Fruit fly (Drosophila melanogaster) whole organism, pupa: ENCODE measurements around the gene CG7214.

Source experiments
- CG10348 ChIP-seq: fragments of 200-800 bp; sonication (Bioruptor generic); IDR thresholded peaks from 2 replicates; pipeline ENCODE4 v1.3.6; 2022; ENCODE audit warnings: missing biosample characterization, missing genetic modification characterization
- CG12605 ChIP-seq: fragments of 200-800 bp; sonication (Bioruptor generic); IDR thresholded peaks from 2 replicates; pipeline ENCODE4 v1.3.6; 2022; ENCODE audit warnings: missing biosample characterization, missing genetic modification characterization
- CG13204 ChIP-seq: fragments of 200-800 bp; sonication (Bioruptor generic); optimal IDR thresholded peaks from 2 replicates; lab custom pipeline; 2018; ENCODE audit warnings: missing biosample characterization, mild to moderate bottlenecking, missing genetic modification characterization, moderate library complexity
- CG14655 ChIP-seq: fragments of 200-800 bp; sonication (Bioruptor generic); optimal IDR thresholded peaks from 3 replicates; lab custom pipeline; 2017; ENCODE audit warnings: mild to moderate bottlenecking, missing biosample characterization, missing genetic modification reagents, missing genetic modification characterization
- CG15710 ChIP-seq: fragments of 200-800 bp; sonication (Bioruptor generic); optimal IDR thresholded peaks from 2 replicates; lab custom pipeline; 2018; ENCODE audit warnings: missing biosample characterization, mild to moderate bottlenecking, missing genetic modification characterization, moderate library complexity
- CG17806 ChIP-seq: fragments of 200-800 bp; sonication (Bioruptor generic); optimal IDR thresholded peaks from 2 replicates; lab custom pipeline; 2018; ENCODE audit warnings: missing biosample characterization, mild to moderate bottlenecking, missing genetic modification characterization, moderate library complexity
- CG32121 ChIP-seq: fragments of 200-800 bp; sonication (Bioruptor generic); IDR thresholded peaks from 2 replicates; pipeline ENCODE4 v1.3.6; 2022; ENCODE audit warnings: missing biosample characterization, missing genetic modification characterization
- CG34367 ChIP-seq: fragments of 200-800 bp; sonication (Bioruptor generic); optimal IDR thresholded peaks from 2 replicates; lab custom pipeline; 2018; ENCODE audit warnings: missing biosample characterization, mild to moderate bottlenecking, missing genetic modification characterization
- CG4496 ChIP-seq: fragments of 200-800 bp; sonication (Bioruptor generic); IDR thresholded peaks from 3 replicates; pipeline ENCODE4 v1.3.6; 2022; ENCODE audit warnings: missing biosample characterization, missing genetic modification characterization
- CG8159 ChIP-seq: fragments of 200-800 bp; sonication (Bioruptor generic); optimal IDR thresholded peaks from 3 replicates; lab custom pipeline; 2018; ENCODE audit warnings: missing biosample characterization, mild to moderate bottlenecking, missing genetic modification characterization, moderate library complexity
- CG8301 ChIP-seq: fragments of 200-800 bp; sonication (Bioruptor generic); optimal IDR thresholded peaks from 2 replicates; lab custom pipeline; 2018; ENCODE audit warnings: missing biosample characterization, mild to moderate bottlenecking, missing genetic modification characterization
- CG9948 ChIP-seq: fragments of 200-800 bp; sonication (Bioruptor generic); optimal IDR thresholded peaks from 2 replicates; lab custom pipeline; 2018; ENCODE audit warnings: missing biosample characterization, mild to moderate bottlenecking, missing genetic modification characterization, moderate library complexity
- D1 ChIP-seq: fragments of 200-800 bp; sonication (Bioruptor generic); optimal IDR thresholded peaks from 2 replicates; lab custom pipeline; 2018; ENCODE audit warnings: missing biosample characterization, mild to moderate bottlenecking, missing genetic modification characterization, moderate library complexity
- EcR ChIP-seq: fragments of 200-800 bp; sonication (Bioruptor generic); optimal IDR thresholded peaks from 3 replicates; lab custom pipeline; 2019; ENCODE audit warnings: missing biosample characterization, missing genetic modification characterization, mild to moderate bottlenecking, moderate library complexity, missing genetic modification reagents
- Ets98B ChIP-seq: fragments of 200-800 bp; sonication (Bioruptor generic); IDR thresholded peaks from 2 replicates; pipeline ENCODE4 v1.3.6; 2022; ENCODE audit warnings: missing biosample characterization, missing genetic modification characterization
- Pif1A ChIP-seq: fragments of 200-800 bp; sonication (Bioruptor generic); optimal IDR thresholded peaks from 3 replicates; lab custom pipeline; 2016; ENCODE audit warnings: missing biosample characterization, missing genetic modification characterization
- Pif1B ChIP-seq: fragments of 200-800 bp; sonication (Bioruptor generic); optimal IDR thresholded peaks from 3 replicates; lab custom pipeline; 2016; ENCODE audit warnings: missing biosample characterization, missing genetic modification characterization
- Snoo ChIP-seq: fragments of 200-800 bp; sonication (Bioruptor generic); optimal IDR thresholded peaks from 3 replicates; lab custom pipeline; 2017; ENCODE audit warnings: missing biosample characterization, mild to moderate bottlenecking, missing genetic modification characterization, inconsistent platforms
- fd96Ca ChIP-seq: fragments of 200-800 bp; sonication (Bioruptor generic); IDR thresholded peaks from 3 replicates; pipeline ENCODE4 v1.3.6; 2022; ENCODE audit warnings: missing biosample characterization, missing genetic modification characterization
- gl ChIP-seq: fragments of 200-800 bp; sonication (Bioruptor generic); optimal IDR thresholded peaks from 2 replicates; lab custom pipeline; 2018; ENCODE audit warnings: missing biosample characterization, mild to moderate bottlenecking, missing genetic modification characterization
- rn ChIP-seq: fragments of 200-800 bp; sonication (Bioruptor generic); IDR thresholded peaks from 2 replicates; pipeline ENCODE4 v1.3.6; 2022; ENCODE audit warnings: missing biosample characterization, missing genetic modification characterization

The CG7214 gene

DNA sequence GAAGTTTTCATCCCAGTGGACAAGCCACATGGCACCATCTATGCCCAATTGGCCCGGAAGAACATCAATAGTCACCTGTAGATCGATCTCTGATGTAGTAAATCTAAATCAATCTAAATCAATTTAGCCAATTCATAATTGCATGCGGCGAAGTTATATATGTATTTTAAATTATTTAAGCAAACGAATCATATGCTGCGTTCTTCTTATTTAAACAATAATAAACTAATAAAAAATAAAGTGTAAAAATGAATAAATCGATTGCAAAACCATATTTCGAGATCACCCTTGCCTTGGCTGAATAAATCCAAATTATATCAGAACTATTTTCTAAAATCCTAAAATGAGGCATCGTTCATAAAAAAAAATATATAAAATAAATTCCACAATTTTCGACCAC lies 36.5 kb upstream of the CG7214 start, which contains the start of gene CG7164:
TSS of gene CG7164 (plus strand) at position 301 of the 400 bp plus-strand sequence.
- TF ChIP-seq CG4496 (GFP tag; lab: Robert Waterston, UW) = no peak
- TF ChIP-seq Ets98B = no peak
- TF ChIP-seq CG17806 (tag; lab: Kevin White, UChicago) = no peak
- no peak for TF ChIP-seq CG12605 (GFP tag; lab: Robert Waterston, UW)
- TF ChIP-seq gl = no peak
- TF ChIP-seq rn = no peak
- TF ChIP-seq CG8159 (tag; lab: Kevin White, UChicago) = no peak
- TF ChIP-seq Pif1B (GFP tag; lab: Kevin White, UChicago) = no peak
- TF ChIP-seq CG15710 (tag; lab: Kevin White, UChicago) = no peak
- no peak for TF ChIP-seq EcR
- TF ChIP-seq CG32121 (GFP tag; lab: Robert Waterston, UW) = no peak

DNA sequence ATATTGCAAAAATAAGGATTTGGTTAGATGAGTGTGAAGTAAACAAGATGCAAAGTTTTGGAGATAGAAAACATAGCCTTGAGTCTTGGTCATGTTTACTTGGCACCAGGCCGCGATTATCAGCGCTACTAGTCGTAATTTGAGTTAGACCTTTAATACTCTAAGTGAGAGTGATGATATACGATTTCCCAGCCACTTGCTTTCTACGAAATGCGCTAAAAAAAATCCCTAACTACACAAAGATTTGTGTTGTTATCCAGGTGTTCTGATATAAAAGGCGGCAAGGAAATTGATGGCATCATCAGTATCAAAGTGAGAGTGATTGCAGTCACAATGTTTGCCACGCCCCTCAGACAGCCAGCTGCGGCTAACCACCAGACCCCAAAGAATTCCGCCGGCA lies 35.1 kb upstream of the CG7214 start, which contains the start of gene Uro:
TSS of gene Uro (plus strand) at position 301 of the 400 bp plus-strand sequence.
- TF ChIP-seq EcR (no peak), rn (no peak), CG9948 (tag; lab: Kevin White, UChicago) (no peak), Snoo (tag; lab: Kevin White, UChicago) (no peak), CG15710 (tag; lab: Kevin White, UChicago) (no peak), CG13204 (GFP tag; lab: Kevin White, UChicago) (no peak), gl (no peak), CG34367 (tag; lab: Kevin White, UChicago) (no peak), CG17806 (tag; lab: Kevin White, UChicago) (no peak), Pif1A (GFP tag; lab: Kevin White, UChicago) (no peak), D1 (tag; lab: Kevin White, UChicago) (no peak), Ets98B (no peak), CG32121 (GFP tag; lab: Robert Waterston, UW) (no peak), CG14655 (GFP tag; lab: Kevin White, UChicago) (no peak), CG4496 (GFP tag; lab: Robert Waterston, UW) (no peak)

DNA sequence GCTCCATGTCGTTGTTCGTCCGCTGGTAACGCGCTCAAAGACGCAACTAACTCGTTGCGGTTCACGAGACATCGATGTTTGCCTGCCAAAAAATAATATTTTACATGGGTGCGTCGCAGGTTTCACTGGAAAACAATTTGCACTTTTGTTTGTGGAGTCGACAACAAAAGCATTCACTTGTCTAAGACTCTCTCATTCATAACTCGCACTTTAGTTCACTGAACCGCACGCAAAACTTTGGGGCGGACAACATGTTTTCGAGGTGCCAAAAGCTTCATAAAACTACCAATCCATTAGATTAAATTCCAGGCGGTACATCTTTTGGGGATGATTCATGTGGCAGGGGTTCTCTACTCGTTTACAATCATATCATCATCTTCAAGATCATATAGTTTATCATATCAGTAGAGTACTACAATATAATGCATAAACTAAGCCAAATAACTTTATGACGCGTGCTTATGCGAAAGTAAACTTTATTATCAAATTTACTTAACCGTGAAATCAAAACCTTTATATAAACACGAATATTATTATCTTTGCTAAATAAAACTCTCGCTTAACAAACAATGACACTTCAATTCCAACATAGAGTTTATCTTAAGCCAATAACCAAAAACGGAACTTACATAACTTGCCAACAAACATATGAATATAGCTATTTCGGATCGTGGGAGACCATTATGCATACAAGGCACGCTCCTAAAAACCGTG lies 33.5 kb upstream of the CG7214 start, which contains the start of gene CG7179:
TSS of gene CG7179 (minus strand) at position 51 of the 714 bp plus-strand sequence.
- no peak for TF ChIP-seq gl
- no peak for TF ChIP-seq CG12605 (GFP tag; lab: Robert Waterston, UW)
- no peak for TF ChIP-seq CG9948 (tag; lab: Kevin White, UChicago)
- TF ChIP-seq CG8301 (tag; lab: Kevin White, UChicago) = no peak
- TF ChIP-seq Ets98B = no peak
- no peak for TF ChIP-seq CG32121 (GFP tag; lab: Robert Waterston, UW)
- TF ChIP-seq CG8159 (tag; lab: Kevin White, UChicago) = no peak
- TF ChIP-seq CG34367 (tag; lab: Kevin White, UChicago) = no peak
- no peak for TF ChIP-seq fd96Ca (GFP tag; lab: Robert Waterston, UW)
- TF ChIP-seq CG4496 (GFP tag; lab: Robert Waterston, UW) = no peak
- TF ChIP-seq CG13204 (GFP tag; lab: Kevin White, UChicago) = no peak
- TF ChIP-seq CG17806 (tag; lab: Kevin White, UChicago) = no peak
- TF ChIP-seq D1 (tag; lab: Kevin White, UChicago) = no peak
- TF ChIP-seq CG10348 (GFP tag; lab: Robert Waterston, UW) = no peak
- TF ChIP-seq, all 21 proteins: peak for 0

DNA sequence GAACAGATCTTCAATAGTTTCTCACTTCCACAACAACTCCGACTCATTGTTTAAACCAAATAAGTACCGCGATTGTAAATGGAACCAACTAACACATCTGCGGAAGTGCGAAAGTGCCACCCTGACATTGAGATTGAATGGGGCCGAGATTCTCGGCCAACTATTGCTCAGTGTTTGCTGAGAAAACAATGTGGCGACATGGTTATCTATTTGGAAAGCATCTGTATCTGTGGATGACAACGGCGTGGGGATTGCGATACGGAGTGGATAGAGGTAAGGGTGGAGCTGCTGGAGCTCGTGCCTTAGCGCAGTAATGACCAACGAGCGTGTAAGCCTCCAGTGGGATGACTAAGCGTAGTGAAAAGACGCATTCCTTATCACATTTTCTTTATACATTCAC lies 30.6 kb upstream of the CG7214 start:
- TF ChIP-seq Pif1A (GFP tag; lab: Kevin White, UChicago) (no peak), gl (no peak), rn (no peak), CG10348 (GFP tag; lab: Robert Waterston, UW) (no peak), CG12605 (GFP tag; lab: Robert Waterston, UW) (no peak), CG32121 (GFP tag; lab: Robert Waterston, UW) (no peak), CG13204 (GFP tag; lab: Kevin White, UChicago) (no peak), Snoo (tag; lab: Kevin White, UChicago) (no peak), CG4496 (GFP tag; lab: Robert Waterston, UW) (no peak), fd96Ca (GFP tag; lab: Robert Waterston, UW) (no peak), Pif1B (GFP tag; lab: Kevin White, UChicago) (no peak), EcR (no peak), CG9948 (tag; lab: Kevin White, UChicago) (no peak)

DNA sequence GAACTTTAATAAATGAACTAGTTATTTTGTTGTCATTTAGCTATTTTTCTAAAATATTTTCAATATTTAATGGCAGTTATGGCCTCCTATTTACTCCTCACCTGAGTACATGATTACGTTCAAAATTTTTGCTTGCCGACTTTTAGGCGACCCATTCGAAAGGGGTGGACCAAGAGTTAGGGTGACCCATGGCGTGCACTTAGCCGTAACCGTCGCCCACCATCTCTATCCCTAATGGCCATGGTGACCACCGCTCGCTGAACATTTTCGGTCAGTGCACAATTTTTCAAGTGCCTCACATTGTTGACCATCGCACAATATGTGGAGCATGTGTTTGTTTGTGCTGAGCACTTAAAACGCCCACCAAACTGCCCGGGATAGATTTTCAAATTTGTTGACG lies 27.3 kb upstream of the CG7214 start:
- TF ChIP-seq CG8159 (tag; lab: Kevin White, UChicago) (peak; percentile 81), rn (no peak)
- TF ChIP-seq, all 21 proteins: peak for 1

DNA sequence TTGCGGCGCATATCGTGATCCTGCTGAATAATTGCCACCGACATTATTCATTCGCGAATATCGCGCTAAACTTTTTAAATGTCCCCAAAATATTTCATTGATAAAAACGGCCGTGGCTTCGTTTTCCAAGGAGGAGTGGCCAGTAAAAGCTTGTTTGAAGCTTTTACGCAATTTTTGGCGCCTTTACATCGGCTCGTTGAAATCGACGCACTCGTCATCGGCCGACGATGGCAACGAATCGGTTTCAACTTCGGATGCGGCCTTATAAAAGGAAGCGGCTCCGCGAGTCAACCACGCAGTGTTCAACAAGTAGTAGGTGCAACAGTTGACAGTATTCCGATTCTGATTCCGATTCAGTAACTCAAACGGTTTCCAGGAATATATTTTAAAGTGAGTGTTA lies 22.7 kb upstream of the CG7214 start, which contains the start of gene CG7191:
TSS of gene CG7191 (plus strand) at position 301 of the 400 bp plus-strand sequence.
- TF ChIP-seq CG12605 (GFP tag; lab: Robert Waterston, UW) = no peak
- TF ChIP-seq CG15710 (tag; lab: Kevin White, UChicago) = no peak
- TF ChIP-seq CG4496 (GFP tag; lab: Robert Waterston, UW) = no peak
- TF ChIP-seq D1 (tag; lab: Kevin White, UChicago) = no peak
- TF ChIP-seq CG34367 (tag; lab: Kevin White, UChicago) = no peak
- TF ChIP-seq CG13204 (GFP tag; lab: Kevin White, UChicago) = no peak
- no peak for TF ChIP-seq CG32121 (GFP tag; lab: Robert Waterston, UW)
- no peak for TF ChIP-seq fd96Ca (GFP tag; lab: Robert Waterston, UW)
- TF ChIP-seq CG8159 (tag; lab: Kevin White, UChicago) = no peak
- TF ChIP-seq CG9948 (tag; lab: Kevin White, UChicago) = no peak
- TF ChIP-seq Ets98B = no peak
- TF ChIP-seq rn = no peak
